Worm (Caenorhabditis elegans): ENCODE measurements around the gene ceh-62.

The ceh-62 gene

ce11 chrII:10847057-10847456, 41.5 kb downstream of the ceh-62 start:
- TF ChIP-seq sup-37 (GFP tag; optimal IDR thresholded peaks at IDR 0.05) = no peak
- TF ChIP-seq snpc-4 (tag; optimal IDR thresholded peaks at IDR 0.05) = peak; percentile 63

- TF ChIP-seq C34B4.2 (tag; optimal IDR thresholded peaks at IDR 0.05) (no peak), xbp-1 (tag; optimal IDR thresholded peaks at IDR 0.05) (no peak), fkh-8 (tag; optimal IDR thresholded peaks at IDR 0.05) (no peak), fkh-4 (tag; optimal IDR thresholded peaks at IDR 0.05; ENCODE audit: borderline replicate concordance) (no peak), isw-1 (GFP tag; IDR thresholded peaks at IDR 0.05) (no peak), egl-27 (tag; optimal IDR thresholded peaks at IDR 0.05) (no peak), tbx-2 (tag; optimal IDR thresholded peaks at IDR 0.05) (no peak), lir-3 (tag; optimal IDR thresholded peaks at IDR 0.05; ENCODE audit: poor library complexity) (no peak), rnt-1 (tag; optimal IDR thresholded peaks at IDR 0.05) (no peak), zag-1 (tag; optimal IDR thresholded peaks at IDR 0.05) (no peak), C04F5.9 (tag; optimal IDR thresholded peaks at IDR 0.05) (no peak), nhr-84 (tag; optimal IDR thresholded peaks at IDR 0.05) (no peak), nhr-237 (tag; optimal IDR thresholded peaks at IDR 0.05) (no peak), nhr-12 (tag; optimal IDR thresholded peaks at IDR 0.05) (no peak), egl-13 (tag; optimal IDR thresholded peaks at IDR 0.05) (no peak), ceh-88 (GFP tag; IDR thresholded peaks at IDR 0.05) (no peak), mep-1 (tag; optimal IDR thresholded peaks at IDR 0.05) (no peak)
Measured at ce11 chrII:10849903-10850302, 44.4 kb downstream of the ceh-62 start, which contains the start of gene M106.2. M106.2 (minus strand) TSS chrII:10850003.

- no peak for TF ChIP-seq ama-1 (optimal IDR thresholded peaks at IDR 0.05)
- TF ChIP-seq nhr-19 (GFP tag; conservative IDR thresholded peaks at IDR 0.05) = peak; percentile 68
- peak; percentile 24 for TF ChIP-seq dsc-1 (tag; optimal IDR thresholded peaks at IDR 0.05)
- no peak for TF ChIP-seq hlh-4 (tag; optimal IDR thresholded peaks at IDR 0.05)
- peak in 2 of 3 experiments; percentile 0 to 62 for TF ChIP-seq ceh-82 (tag; optimal IDR thresholded peaks at IDR 0.05)
- peak; percentile 61 for TF ChIP-seq irx-1 (tag; optimal IDR thresholded peaks at IDR 0.05)
- no peak for TF ChIP-seq hlh-17 (GFP tag; optimal IDR thresholded peaks at IDR 0.05; ENCODE audit: borderline replicate concordance)
- peak; percentile 65 to 67 for TF ChIP-seq efl-1 (optimal IDR thresholded peaks at IDR 0.05)
- peak; percentile 56 to 95 for TF ChIP-seq efl-1 (GFP tag; optimal IDR thresholded peaks at IDR 0.05 in 1 of 2)
- peak; percentile 87 for TF ChIP-seq snu-23 (GFP tag; optimal IDR thresholded peaks at IDR 0.05)
- peak; percentile 83 for TF ChIP-seq tbx-2 (tag; optimal IDR thresholded peaks at IDR 0.05)
- peak; percentile 69 for TF ChIP-seq ztf-4 (tag; optimal IDR thresholded peaks at IDR 0.05)
- no peak for TF ChIP-seq ets-5 (GFP tag; IDR thresholded peaks at IDR 0.05)
- peak; percentile 76 for TF ChIP-seq C04F5.9 (tag; optimal IDR thresholded peaks at IDR 0.05)
- peak; percentile 22 for TF ChIP-seq nhr-77 (tag; optimal IDR thresholded peaks at IDR 0.05)
- peak; percentile 39 for TF ChIP-seq C16A3.4 (tag; optimal IDR thresholded peaks at IDR 0.05)
- no peak for TF ChIP-seq C34B4.2 (tag; optimal IDR thresholded peaks at IDR 0.05)
- no peak for TF ChIP-seq egl-27 (tag; optimal IDR thresholded peaks at IDR 0.05)
- no peak for TF ChIP-seq blmp-1 (tag; optimal IDR thresholded peaks at IDR 0.05)
- peak; percentile 99 for TF ChIP-seq lin-14 (GFP tag; optimal IDR thresholded peaks at IDR 0.05)
- TF ChIP-seq ztf-11 (tag; optimal IDR thresholded peaks at IDR 0.05) = peak in 1 of 2 experiments; percentile 71
- no peak for TF ChIP-seq ceh-63 (GFP tag; optimal IDR thresholded peaks at IDR 0.05)
- TF ChIP-seq nhr-85 (tag) = peak; percentile 97
- TF ChIP-seq nhr-11 (tag; optimal IDR thresholded peaks at IDR 0.05) = no peak
- TF ChIP-seq grh-1 (GFP tag; IDR thresholded peaks at IDR 0.05) = no peak
- no peak for TF ChIP-seq alr-1 (tag; optimal IDR thresholded peaks at IDR 0.05; ENCODE audit: borderline replicate concordance)
- TF ChIP-seq fkh-8 (tag; optimal IDR thresholded peaks at IDR 0.05) = peak; percentile 61
- TF ChIP-seq F16B12.6 (tag; optimal IDR thresholded peaks at IDR 0.05) = no peak
- no peak for TF ChIP-seq ceh-8 (GFP tag; optimal IDR thresholded peaks at IDR 0.05)
- TF ChIP-seq pag-3 (tag; optimal IDR thresholded peaks at IDR 0.05; ENCODE audit: borderline replicate concordance, insufficient read depth) = no peak
- no peak for TF ChIP-seq pqm-1 (tag; optimal IDR thresholded peaks at IDR 0.05)
- no peak for TF ChIP-seq lin-39 (tag; optimal IDR thresholded peaks at IDR 0.05)
- no peak for TF ChIP-seq sptf-1 (tag; optimal IDR thresholded peaks at IDR 0.05)
- TF ChIP-seq fkh-4 (tag; optimal IDR thresholded peaks at IDR 0.05; ENCODE audit: borderline replicate concordance) = no peak
- no peak for TF ChIP-seq hpl-2 (GFP tag; optimal IDR thresholded peaks at IDR 0.05)
- TF ChIP-seq vab-15 (tag; optimal IDR thresholded peaks at IDR 0.05) = no peak
- TF ChIP-seq unc-86 (tag; optimal IDR thresholded peaks at IDR 0.05) = peak; percentile 60
Measured at ce11 chrII:10851110-10851509, 45.6 kb downstream of the ceh-62 start.
